Worm (Caenorhabditis elegans) whole organism, early embryonic: ENCODE measurements around the gene cyp-34A10.

ENCODE experiments used
- B0310.2 ChIP-seq: sonication (generic microtip); optimal IDR thresholded peaks from 2 replicates; lab custom pipeline; 2016; ENCODE audit warnings: mild to moderate bottlenecking, missing genetic modification characterization, missing compliant biosample characterization
- F13C5.2 ChIP-seq: sonication (generic microtip); optimal IDR thresholded peaks from 2 replicates; lab custom pipeline; 2017; ENCODE audit warnings: mild to moderate bottlenecking, missing genetic modification characterization, inconsistent platforms, missing compliant biosample characterization
- ama-1 ChIP-seq: fragments of 150-350 bp; optimal IDR thresholded peaks from 2 replicates; lab custom pipeline; 2014
- ceh-36 ChIP-seq: sonication (generic microtip); optimal IDR thresholded peaks from 2 replicates; lab custom pipeline; 2016; ENCODE audit warnings: missing genetic modification characterization, inconsistent platforms, missing compliant biosample characterization
- ets-7 ChIP-seq: sonication (generic microtip); optimal IDR thresholded peaks from 2 replicates; lab custom pipeline; 2016; ENCODE audit warnings: missing genotype, missing genetic modification characterization, missing compliant biosample characterization
- flt-1 ChIP-seq: fragments of 200-800 bp; sonication (Bioruptor generic); IDR thresholded peaks from 2 replicates; pipeline ENCODE4 v1.3.6; 2022; ENCODE audit warnings: missing genetic modification characterization, missing compliant biosample characterization
- hmbx-1 ChIP-seq: sonication (generic microtip); optimal IDR thresholded peaks from 2 replicates; lab custom pipeline; 2016; ENCODE audit warnings: mild to moderate bottlenecking, missing genetic modification characterization, missing compliant biosample characterization
- pes-1 ChIP-seq: fragments of 200-800 bp; sonication (Bioruptor generic); IDR thresholded peaks from 2 replicates; pipeline ENCODE4 v1.3.6; 2022; ENCODE audit warnings: missing genetic modification reagents, missing genetic modification characterization, missing compliant biosample characterization
- scrt-1 ChIP-seq: fragments of 200-800 bp; sonication (Bioruptor generic); IDR thresholded peaks from 2 replicates; pipeline ENCODE4 v1.3.6; 2022; ENCODE audit warnings: missing genetic modification characterization, missing compliant biosample characterization
- sea-1 ChIP-seq: fragments of 200-800 bp; sonication (Bioruptor generic); conservative IDR thresholded peaks from 2 replicates; pipeline ENCODE4 v1.3.6; 2022; ENCODE audit warnings: missing genetic modification characterization, missing compliant biosample characterization
- tbx-11 ChIP-seq: fragments of 200-800 bp; sonication (Bioruptor generic); IDR thresholded peaks from 2 replicates; pipeline ENCODE4 v1.3.6; 2022; ENCODE audit warnings: missing genetic modification characterization, missing compliant biosample characterization
- tra-4 ChIP-seq: sonication (generic microtip); optimal IDR thresholded peaks from 2 replicates; lab custom pipeline; 2017; ENCODE audit warnings: missing genetic modification characterization, missing compliant biosample characterization

DNA sequence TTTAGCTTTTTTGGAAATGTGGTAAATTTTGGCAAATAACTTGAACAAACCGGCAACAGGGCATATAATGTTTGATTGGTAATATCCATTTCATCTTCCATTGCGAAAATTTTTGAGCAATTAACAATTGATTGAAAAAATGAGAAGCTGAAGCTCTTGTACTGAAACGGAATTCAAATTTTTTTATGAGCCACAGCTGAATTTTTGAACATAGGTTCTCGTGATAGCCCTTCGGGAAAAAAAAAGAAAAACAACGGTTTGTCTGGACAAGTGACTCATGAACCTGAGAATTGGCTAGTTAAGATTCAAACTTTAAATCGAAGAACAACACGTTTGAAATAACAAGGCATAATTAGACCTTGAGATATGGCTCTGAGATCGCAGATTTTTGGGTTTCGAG is 23.0 kb upstream of the cyp-34A10 start, which contains the start of gene srx-62:
- TF ChIP-seq B0310.2 (tag; lab: Kevin White, UChicago) (no peak), ama-1 (lab: Kevin White, UChicago) (no peak), flt-1 (no peak), ets-7 (tag; lab: Kevin White, UChicago) (no peak), tbx-11 (GFP tag; lab: Robert Waterston, UW) (no peak), F13C5.2 (tag; lab: Kevin White, UChicago) (no peak), pes-1 (no peak), sea-1 (no peak), scrt-1 (no peak), tra-4 (tag; lab: Kevin White, UChicago) (no peak), hmbx-1 (tag; lab: Kevin White, UChicago) (no peak), ceh-36 (tag; lab: Kevin White, UChicago) (no peak)
